Fruit fly (Drosophila melanogaster) whole organism, embryonic: Measurements from ENCODE around the gene CG4297.

Experiments used
- Aef1 ChIP-seq: fragments of 200-800 bp; sonication (Bioruptor generic); IDR thresholded peaks from 3 replicates; pipeline ENCODE4 v1.3.6; 2022; ENCODE audit warnings: missing biosample characterization, missing genetic modification characterization
- Bdp1 ChIP-seq: fragments of 200-800 bp; sonication (Bioruptor generic); optimal IDR thresholded peaks from 3 replicates; lab custom pipeline; 2016; ENCODE audit warnings: missing biosample characterization, missing genetic modification characterization
- C15 ChIP-seq: fragments of 200-800 bp; sonication (Bioruptor generic); IDR thresholded peaks from 3 replicates; pipeline ENCODE4 v1.3.6; 2022; ENCODE audit warnings: missing biosample characterization, missing genetic modification characterization
- CG10147 ChIP-seq: fragments of 200-800 bp; sonication (Bioruptor generic); optimal IDR thresholded peaks from 2 replicates; lab custom pipeline; 2019; ENCODE audit warnings: missing biosample characterization, mild to moderate bottlenecking, missing genetic modification characterization, moderate library complexity
- CG10462 ChIP-seq: fragments of 200-800 bp; sonication (Bioruptor generic); optimal IDR thresholded peaks from 2 replicates; lab custom pipeline; 2016; ENCODE audit warnings: missing biosample characterization, missing genetic modification characterization
- CG10959 ChIP-seq: fragments of 200-800 bp; sonication (Bioruptor generic); IDR thresholded peaks from 2 replicates; pipeline ENCODE4 v1.3.6; 2022; ENCODE audit warnings: missing biosample characterization, missing genetic modification characterization
- CG12391 ChIP-seq: fragments of 200-800 bp; sonication (Bioruptor generic); optimal IDR thresholded peaks from 3 replicates; lab custom pipeline; 2018; ENCODE audit warnings: missing biosample characterization, mild to moderate bottlenecking, missing genetic modification characterization, moderate library complexity
- CG16813 ChIP-seq: fragments of 200-800 bp; sonication (Bioruptor generic); IDR thresholded peaks from 3 replicates; pipeline ENCODE4 v1.3.6; 2022; ENCODE audit warnings: missing biosample characterization, missing genetic modification characterization; ENCODE audit not compliant: partially characterized antibody
- CG17361 ChIP-seq: fragments of 200-800 bp; sonication (Bioruptor generic); IDR thresholded peaks from 3 replicates; pipeline ENCODE4 v1.3.6; 2022; ENCODE audit warnings: missing biosample characterization, missing genetic modification characterization
- CG17568 ChIP-seq: fragments of 200-800 bp; sonication (Bioruptor generic); optimal IDR thresholded peaks from 2 replicates; lab custom pipeline; 2018; ENCODE audit warnings: missing biosample characterization, mild to moderate bottlenecking, missing genetic modification characterization, moderate library complexity
- CG2202 ChIP-seq: fragments of 200-800 bp; sonication (Bioruptor generic); optimal IDR thresholded peaks from 2 replicates; lab custom pipeline; 2018; ENCODE audit warnings: missing biosample characterization, mild to moderate bottlenecking, missing genetic modification characterization
- CG30020 ChIP-seq: fragments of 200-800 bp; optimal IDR thresholded peaks from 2 replicates; lab custom pipeline; 2019; ENCODE audit warnings: missing biosample characterization, mild to moderate bottlenecking, missing genetic modification characterization, moderate library complexity
- CG30431 ChIP-seq: fragments of 200-800 bp; sonication (Bioruptor generic); optimal IDR thresholded peaks from 2 replicates; lab custom pipeline; 2017; ENCODE audit warnings: missing biosample characterization, missing genetic modification characterization
- CG31388 ChIP-seq: fragments of 200-800 bp; sonication (Bioruptor generic); optimal IDR thresholded peaks from 2 replicates; lab custom pipeline; 2016; ENCODE audit warnings: missing biosample characterization, missing genetic modification characterization
- CG34422 ChIP-seq: fragments of 200-800 bp; sonication (Bioruptor generic); IDR thresholded peaks from 3 replicates; pipeline ENCODE4 v1.3.6; 2022; ENCODE audit warnings: missing biosample characterization, missing genetic modification characterization
- CG6175 ChIP-seq: fragments of 200-800 bp; sonication (Bioruptor generic); IDR thresholded peaks from 3 replicates; pipeline ENCODE4 v1.3.6; 2022; ENCODE audit warnings: missing biosample characterization, missing genetic modification characterization
- CG7839 ChIP-seq: fragments of 200-800 bp; sonication (Bioruptor generic); optimal IDR thresholded peaks from 3 replicates; lab custom pipeline; 2018; ENCODE audit warnings: missing biosample characterization, mild to moderate bottlenecking, missing genetic modification characterization, moderate library complexity
- CG7928 ChIP-seq: fragments of 200-800 bp; sonication (Bioruptor generic); optimal IDR thresholded peaks from 2 replicates; lab custom pipeline; 2017; ENCODE audit warnings: missing biosample characterization, mild to moderate bottlenecking, missing genetic modification characterization
- CoRest ChIP-seq: fragments of 200-800 bp; sonication (Bioruptor generic); optimal IDR thresholded peaks from 3 replicates; lab custom pipeline; 2018; ENCODE audit warnings: missing biosample characterization, mild to moderate bottlenecking, missing genetic modification characterization, moderate library complexity
- Dip3 ChIP-seq: fragments of 200-800 bp; sonication (Bioruptor generic); optimal IDR thresholded peaks from 3 replicates; lab custom pipeline; 2016; ENCODE audit warnings: missing biosample characterization, missing genetic modification characterization
- Dref ChIP-seq: fragments of 200-800 bp; sonication (Bioruptor generic); IDR thresholded peaks from 2 replicates; pipeline ENCODE4 v1.3.6; 2022; ENCODE audit warnings: missing biosample characterization, missing genetic modification characterization
- Eip74EF ChIP-seq, 2 experiments: fragments of 200-800 bp in 1 of 2; fragments of >200 bp in 1 of 2; sonication (Bioruptor generic) in 1 of 2; optimal IDR thresholded peaks; 2 replicates each; lab custom pipeline; 2017 to 2019; ENCODE audit warnings: missing biosample characterization in 2 of 2, missing genetic modification characterization in 2 of 2, mild to moderate bottlenecking in 1 of 2, moderate library complexity in 1 of 2
- Elba2 ChIP-seq: fragments of 200-800 bp; sonication (Bioruptor generic); optimal IDR thresholded peaks from 3 replicates; lab custom pipeline; 2016; ENCODE audit warnings: missing biosample characterization, missing genetic modification characterization
- Mes4 ChIP-seq: fragments of 200-800 bp; sonication (Bioruptor generic); optimal IDR thresholded peaks from 2 replicates; lab custom pipeline; 2016; ENCODE audit warnings: missing biosample characterization, missing genetic modification characterization
- Oli ChIP-seq: fragments of 200-800 bp; sonication (Bioruptor generic); optimal IDR thresholded peaks from 2 replicates; lab custom pipeline; 2018; ENCODE audit warnings: missing biosample characterization, mild to moderate bottlenecking, missing genetic modification characterization, moderate library complexity
- Poxn ChIP-seq: fragments of 200-800 bp; sonication (Bioruptor generic); IDR thresholded peaks from 2 replicates; pipeline ENCODE4 v1.3.6; 2022; ENCODE audit warnings: missing biosample characterization, missing genetic modification characterization
- Ssrp ChIP-seq: fragments of 200-800 bp; sonication (Bioruptor generic); optimal IDR thresholded peaks from 2 replicates; lab custom pipeline; 2018; ENCODE audit warnings: missing biosample characterization, mild to moderate bottlenecking, missing genetic modification characterization, moderate library complexity
- abd-A ChIP-seq: fragments of 200-800 bp; sonication (Bioruptor generic); optimal IDR thresholded peaks from 3 replicates; lab custom pipeline; 2019; ENCODE audit warnings: missing biosample characterization, mild to moderate bottlenecking, missing genetic modification characterization, moderate library complexity
- ac ChIP-seq: fragments of 200-800 bp; sonication (Bioruptor generic); optimal IDR thresholded peaks from 3 replicates; lab custom pipeline; 2017; ENCODE audit warnings: missing biosample characterization, mild to moderate bottlenecking, missing genetic modification characterization
- ara ChIP-seq: fragments of 200-800 bp; sonication (Bioruptor generic); IDR thresholded peaks from 2 replicates; pipeline ENCODE4 v1.3.6; 2022; ENCODE audit warnings: missing biosample characterization, missing genetic modification characterization
- bcd ChIP-seq: fragments of 200-800 bp; sonication (Bioruptor generic); optimal IDR thresholded peaks from 2 replicates; lab custom pipeline; 2017; ENCODE audit warnings: missing biosample characterization, mild to moderate bottlenecking, missing genetic modification characterization
- btn ChIP-seq: fragments of 200-800 bp; sonication (Bioruptor generic); optimal IDR thresholded peaks from 2 replicates; lab custom pipeline; 2016; ENCODE audit warnings: missing biosample characterization, missing genetic modification characterization
- chif ChIP-seq, 2 experiments: fragments of 200-800 bp; sonication (Bioruptor generic); optimal IDR thresholded peaks; 3 replicates each; lab custom pipeline; 2016; ENCODE audit warnings: missing biosample characterization in 2 of 2, missing genetic modification characterization in 2 of 2
- fru ChIP-seq: fragments of >200 bp; optimal IDR thresholded peaks from 2 replicates; lab custom pipeline; 2017
- gce ChIP-seq: fragments of 200-800 bp; sonication (Bioruptor generic); IDR thresholded peaks from 3 replicates; pipeline ENCODE4 v1.3.6; 2022; ENCODE audit warnings: missing biosample characterization, missing genetic modification characterization
- gem ChIP-seq: fragments of 200-800 bp; sonication (Bioruptor generic); optimal IDR thresholded peaks from 2 replicates; lab custom pipeline; 2019; ENCODE audit warnings: missing biosample characterization, mild to moderate bottlenecking, missing genetic modification characterization, moderate library complexity
- gsb ChIP-seq: fragments of 200-800 bp; sonication (Bioruptor generic); IDR thresholded peaks from 2 replicates; pipeline ENCODE4 v1.3.6; 2022; ENCODE audit warnings: missing biosample characterization, missing genetic modification characterization
- jumu ChIP-seq: fragments of 200-800 bp; sonication (Bioruptor generic); optimal IDR thresholded peaks from 3 replicates; lab custom pipeline; 2016; ENCODE audit warnings: missing biosample characterization, missing genetic modification characterization
- lab ChIP-seq: fragments of 200-800 bp; sonication (Bioruptor generic); optimal IDR thresholded peaks from 3 replicates; lab custom pipeline; 2017; ENCODE audit warnings: missing biosample characterization, missing genetic modification characterization, mild to moderate bottlenecking, moderate library complexity, missing genetic modification reagents
- luna ChIP-seq: fragments of 200-800 bp; sonication (Bioruptor generic); optimal IDR thresholded peaks from 2 replicates; lab custom pipeline; 2016; ENCODE audit warnings: missing biosample characterization, missing genetic modification characterization
- maf-S ChIP-seq: fragments of 200-800 bp; sonication (Bioruptor generic); optimal IDR thresholded peaks from 2 replicates; lab custom pipeline; 2016; ENCODE audit warnings: missing biosample characterization, missing genetic modification characterization
- nerfin-2 ChIP-seq: fragments of 200-800 bp; sonication (Bioruptor generic); IDR thresholded peaks from 2 replicates; pipeline ENCODE4 v1.3.6; 2022; ENCODE audit warnings: missing biosample characterization, missing genetic modification characterization; ENCODE audit not compliant: partially characterized antibody
- odd ChIP-seq: fragments of 200-800 bp; sonication (Bioruptor generic); optimal IDR thresholded peaks from 2 replicates; lab custom pipeline; 2017; ENCODE audit warnings: missing biosample characterization, mild to moderate bottlenecking, missing genetic modification characterization
- onecut ChIP-seq: fragments of 200-800 bp; sonication (Bioruptor generic); IDR thresholded peaks from 2 replicates; pipeline ENCODE4 v1.3.6; 2022; ENCODE audit warnings: missing biosample characterization, missing genetic modification characterization
- pzg ChIP-seq: fragments of 200-800 bp; sonication (Bioruptor generic); optimal IDR thresholded peaks from 3 replicates; lab custom pipeline; 2018; ENCODE audit warnings: missing biosample characterization, mild to moderate bottlenecking, missing genetic modification characterization, moderate library complexity
- rib ChIP-seq: fragments of 200-800 bp; sonication (Bioruptor generic); IDR thresholded peaks from 2 replicates; pipeline ENCODE4 v1.3.6; 2022; ENCODE audit warnings: missing biosample characterization, missing genetic modification characterization
- sd ChIP-seq: fragments of 200-800 bp; sonication (Bioruptor generic); optimal IDR thresholded peaks from 3 replicates; lab custom pipeline; 2018; ENCODE audit warnings: missing biosample characterization, mild to moderate bottlenecking, missing genetic modification characterization, moderate library complexity
- slbo ChIP-seq: fragments of 200-800 bp; sonication (Bioruptor generic); IDR thresholded peaks from 2 replicates; pipeline ENCODE4 v1.3.6; 2022; ENCODE audit warnings: missing biosample characterization, missing genetic modification characterization
- sug ChIP-seq: fragments of 200-800 bp; optimal IDR thresholded peaks from 2 replicates; lab custom pipeline; 2019; ENCODE audit warnings: missing biosample characterization, mild to moderate bottlenecking, missing genetic modification characterization, moderate library complexity

Gene CG4297

dm6 chr2L:414593-415399 is 57.2 kb downstream of the CG4297 start, which contains the start of the genes AP-2alpha and ebi (continued):
- peak; percentile 93 for TF ChIP-seq maf-S
- peak; percentile 88 for TF ChIP-seq sug (tag; lab: Kevin White, UChicago)
- TF ChIP-seq ara (GFP tag; lab: Robert Waterston, UW), result peak; percentile 80
- TF ChIP-seq Eip74EF (GFP tag; optimal IDR thresholded peaks at IDR 0.05; lab: Kevin White, UChicago), result no peak
- peak; percentile 76 for TF ChIP-seq CG6175 (GFP tag; lab: Robert Waterston, UW)
- peak; percentile 93 for TF ChIP-seq CoRest (tag; lab: Kevin White, UChicago)
- peak; percentile 91 for TF ChIP-seq Mes4 (GFP tag; lab: Kevin White, UChicago)
- TF ChIP-seq Ssrp (tag; lab: Kevin White, UChicago), result peak; percentile 84
- TF ChIP-seq gce (GFP tag; lab: Robert Waterston, UW), result peak; percentile 63; the same call in 2 of the 3 replicates
- peak; percentile 82 for TF ChIP-seq pzg (GFP tag; lab: Kevin White, UChicago)
- peak; percentile 67 for TF ChIP-seq luna (GFP tag; lab: Kevin White, UChicago)
- no peak for TF ChIP-seq CG17568 (GFP tag; lab: Kevin White, UChicago)
- TF ChIP-seq C15, result peak; percentile 62; the same call in 1 of the 3 replicates
- TF ChIP-seq CG17361 (GFP tag; lab: Robert Waterston, UW), result peak; percentile 92
- peak; percentile 93 for TF ChIP-seq CG12391 (tag; lab: Kevin White, UChicago)
- peak; percentile 88 for TF ChIP-seq CG10462 (GFP tag; lab: Kevin White, UChicago)
- TF ChIP-seq chif (GFP tag; optimal IDR thresholded peaks at IDR 0.05; lab: Kevin White, UChicago), result peak; percentile 92 to 96
- TF ChIP-seq slbo (GFP tag; lab: Robert Waterston, UW), result peak; percentile 95
- TF ChIP-seq Oli, result peak; percentile 78
- no peak for TF ChIP-seq CG16813 (GFP tag; lab: Robert Waterston, UW)
- no peak for TF ChIP-seq gsb (GFP tag; lab: Robert Waterston, UW)
- TF ChIP-seq onecut (GFP tag; lab: Robert Waterston, UW), result peak; percentile 96
- peak; percentile 63 for TF ChIP-seq Elba2 (GFP tag; lab: Kevin White, UChicago)
- peak; percentile 98 for TF ChIP-seq CG7928 (GFP tag; lab: Kevin White, UChicago)
- TF ChIP-seq CG10147 (GFP tag; lab: Kevin White, UChicago), result peak; percentile 73
- TF ChIP-seq Dref (GFP tag; lab: Robert Waterston, UW), result peak; percentile 35; the same call in 1 of the 2 replicates
- peak; percentile 53 for TF ChIP-seq sd
- TF ChIP-seq CG10959 (GFP tag; lab: Robert Waterston, UW), result peak; percentile 69
- peak; percentile 14 for TF ChIP-seq ac (GFP tag; lab: Kevin White, UChicago)
- peak; percentile 83 for TF ChIP-seq Bdp1 (GFP tag; lab: Kevin White, UChicago)
- peak; percentile 80 for TF ChIP-seq btn (GFP tag; lab: Kevin White, UChicago)
- peak; percentile 80 for TF ChIP-seq CG30431
- TF ChIP-seq Aef1 (GFP tag; lab: Robert Waterston, UW), result peak; percentile 92
- TF ChIP-seq CG2202, result peak; percentile 77
- TF ChIP-seq gem (tag; lab: Kevin White, UChicago), result peak; percentile 92
- TF ChIP-seq nerfin-2 (GFP tag; lab: Robert Waterston, UW), result no peak
- TF ChIP-seq CG30020 (tag; lab: Kevin White, UChicago), result peak; percentile 74
- TF ChIP-seq jumu, result peak; percentile 95
- TF ChIP-seq abd-A, result no peak
- peak; percentile 91 for TF ChIP-seq bcd (GFP tag; lab: Kevin White, UChicago)
- TF ChIP-seq CG31388 (GFP tag; lab: Kevin White, UChicago), result peak; percentile 47
- peak; percentile 83 for TF ChIP-seq lab (GFP tag; lab: Kevin White, UChicago)
- TF ChIP-seq CG7839 (tag; lab: Kevin White, UChicago), result peak; percentile 84
- TF ChIP-seq fru (lab: Kevin White, UChicago), result no peak
- TF ChIP-seq Dip3, result peak; percentile 92
- peak; percentile 84 for TF ChIP-seq CG34422 (GFP tag; lab: Robert Waterston, UW)
- TF ChIP-seq odd (GFP tag; lab: Kevin White, UChicago), result peak; percentile 60
- peak; percentile 86 for TF ChIP-seq rib (GFP tag; lab: Robert Waterston, UW)
- peak; percentile 71 for TF ChIP-seq Poxn (GFP tag; lab: Robert Waterston, UW)
